Fruit fly (Drosophila melanogaster) whole organism, prepupa: Measurements from ENCODE around the gene CG15027.

Source experiments
- Blimp-1 ChIP-seq: fragments of 200-800 bp; sonication (Bioruptor generic); optimal IDR thresholded peaks from 3 replicates; lab custom pipeline; 2017; ENCODE audit warnings: missing biosample characterization, missing genetic modification characterization, mild to moderate bottlenecking, moderate library complexity, missing genetic modification reagents
- CG10631 ChIP-seq: fragments of 200-800 bp; sonication (Bioruptor generic); optimal IDR thresholded peaks from 2 replicates; lab custom pipeline; 2016; ENCODE audit warnings: missing biosample characterization, missing genetic modification characterization
- CG11294 ChIP-seq: fragments of 200-800 bp; sonication (Bioruptor generic); IDR thresholded peaks from 2 replicates; pipeline ENCODE4 v1.3.6; 2022; ENCODE audit warnings: missing biosample characterization, missing genetic modification characterization
- CG11762 ChIP-seq: fragments of 200-800 bp; sonication (Bioruptor generic); optimal IDR thresholded peaks from 3 replicates; lab custom pipeline; 2016; ENCODE audit warnings: missing biosample characterization, missing genetic modification characterization; ENCODE audit not compliant: insufficient read depth
- CG15336 ChIP-seq: fragments of 200-800 bp; sonication (Bioruptor generic); IDR thresholded peaks from 2 replicates; pipeline ENCODE4 v1.3.6; 2022; ENCODE audit warnings: missing biosample characterization, missing genetic modification characterization
- CG1621 ChIP-seq: fragments of 200-800 bp; sonication (Bioruptor generic); optimal IDR thresholded peaks from 3 replicates; lab custom pipeline; 2018; ENCODE audit warnings: missing biosample characterization, mild to moderate bottlenecking, missing genetic modification characterization
- CG31627 ChIP-seq: fragments of 200-800 bp; sonication (Bioruptor generic); optimal IDR thresholded peaks from 3 replicates; lab custom pipeline; 2016; ENCODE audit warnings: missing biosample characterization, missing genetic modification characterization
- CG34406 ChIP-seq: fragments of 200-800 bp; sonication (Bioruptor generic); optimal IDR thresholded peaks from 3 replicates; lab custom pipeline; 2016; ENCODE audit warnings: missing biosample characterization, missing genetic modification characterization
- CG3919 ChIP-seq: fragments of 200-800 bp; sonication (Bioruptor generic); optimal IDR thresholded peaks from 3 replicates; lab custom pipeline; 2016; ENCODE audit warnings: missing biosample characterization, missing genetic modification characterization
- CG4318 ChIP-seq: fragments of 200-800 bp; sonication (Bioruptor generic); optimal IDR thresholded peaks from 3 replicates; lab custom pipeline; 2017; ENCODE audit warnings: missing biosample characterization, mild to moderate bottlenecking, missing genetic modification characterization
- CG6163 ChIP-seq: fragments of 200-800 bp; sonication (Bioruptor generic); IDR thresholded peaks from 3 replicates; pipeline ENCODE4 v1.3.6; 2022; ENCODE audit warnings: missing biosample characterization, missing genetic modification characterization
- CG6276 ChIP-seq: fragments of 200-800 bp; sonication (Bioruptor generic); optimal IDR thresholded peaks from 2 replicates; lab custom pipeline; 2017; ENCODE audit warnings: missing biosample characterization, mild to moderate bottlenecking, missing genetic modification characterization
- CG6792 ChIP-seq: fragments of 200-800 bp; sonication (Bioruptor generic); optimal IDR thresholded peaks from 3 replicates; lab custom pipeline; 2016; ENCODE audit warnings: missing biosample characterization, missing genetic modification characterization
- CG6808 ChIP-seq: fragments of 200-800 bp; sonication (Bioruptor generic); optimal IDR thresholded peaks from 3 replicates; lab custom pipeline; 2017; ENCODE audit warnings: missing biosample characterization, missing genetic modification characterization, mild to moderate bottlenecking, moderate library complexity, missing genetic modification reagents
- CG6854 ChIP-seq: fragments of 200-800 bp; sonication (Bioruptor generic); optimal IDR thresholded peaks from 2 replicates; lab custom pipeline; 2017; ENCODE audit warnings: missing biosample characterization, mild to moderate bottlenecking, missing genetic modification characterization
- CG7368 ChIP-seq: fragments of 200-800 bp; sonication (Bioruptor generic); optimal IDR thresholded peaks from 3 replicates; lab custom pipeline; 2016; ENCODE audit warnings: missing biosample characterization, missing genetic modification characterization
- CG8119 ChIP-seq: fragments of 200-800 bp; sonication (Bioruptor generic); IDR thresholded peaks from 3 replicates; pipeline ENCODE4 v1.3.6; 2022; ENCODE audit warnings: missing biosample characterization, missing genetic modification characterization
- CG8319 ChIP-seq: fragments of 200-800 bp; sonication (Bioruptor generic); optimal IDR thresholded peaks from 3 replicates; lab custom pipeline; 2016; ENCODE audit warnings: missing biosample characterization, missing genetic modification characterization
- CG8632 ChIP-seq: fragments of 200-800 bp; sonication (Bioruptor generic); optimal IDR thresholded peaks from 3 replicates; lab custom pipeline; 2016; ENCODE audit warnings: missing biosample characterization, missing genetic modification characterization
- CG9139 ChIP-seq: fragments of 200-800 bp; sonication (Bioruptor generic); optimal IDR thresholded peaks from 3 replicates; lab custom pipeline; 2017; ENCODE audit warnings: missing biosample characterization, mild to moderate bottlenecking, missing genetic modification characterization
- Eip75B ChIP-seq: fragments of 200-800 bp; sonication (Bioruptor generic); optimal IDR thresholded peaks from 3 replicates; lab custom pipeline; 2016; ENCODE audit warnings: missing biosample characterization, missing genetic modification characterization
- Eip78C ChIP-seq: fragments of 200-800 bp; sonication (Bioruptor generic); peaks from one replicate; lab custom pipeline; 2016; ENCODE audit warnings: missing biosample characterization, missing genetic modification characterization
- Eip93F ChIP-seq: fragments of 200-800 bp; sonication (Bioruptor generic); optimal IDR thresholded peaks from 2 replicates; lab custom pipeline; 2016; ENCODE audit warnings: missing biosample characterization, mild to moderate bottlenecking, missing genetic modification characterization
- Ets96B ChIP-seq: fragments of 200-800 bp; optimal IDR thresholded peaks from 2 replicates; lab custom pipeline; 2019; ENCODE audit warnings: missing biosample characterization, mild to moderate bottlenecking, missing genetic modification characterization, moderate library complexity
- Gug ChIP-seq: fragments of 200-800 bp; sonication (Bioruptor generic); IDR thresholded peaks from 2 replicates; pipeline ENCODE4 v1.3.6; 2022; ENCODE audit warnings: missing biosample characterization, missing genetic modification characterization
- Hr38 ChIP-seq: sonication (Bioruptor generic); optimal IDR thresholded peaks from 2 replicates; lab custom pipeline; 2016; ENCODE audit warnings: missing biosample characterization, missing genetic modification characterization
- Hr39 ChIP-seq: fragments of 200-800 bp; sonication (Bioruptor generic); optimal IDR thresholded peaks from 2 replicates; lab custom pipeline; 2016; ENCODE audit warnings: missing biosample characterization, missing genetic modification characterization
- Hr4 ChIP-seq: fragments of 200-800 bp; sonication (Bioruptor generic); optimal IDR thresholded peaks from 3 replicates; lab custom pipeline; 2016; ENCODE audit warnings: missing biosample characterization, missing genetic modification characterization
- Lpt ChIP-seq: fragments of 200-800 bp; sonication (Bioruptor generic); optimal IDR thresholded peaks from 3 replicates; lab custom pipeline; 2016; ENCODE audit warnings: missing biosample characterization, missing genetic modification characterization
- Met ChIP-seq: fragments of 200-800 bp; sonication (Bioruptor generic); optimal IDR thresholded peaks from 3 replicates; lab custom pipeline; 2016; ENCODE audit warnings: missing biosample characterization, missing genetic modification characterization
- OdsH ChIP-seq: fragments of 200-800 bp; sonication (Bioruptor generic); optimal IDR thresholded peaks from 3 replicates; lab custom pipeline; 2016; ENCODE audit warnings: missing biosample characterization, missing genetic modification characterization
- Sox102F ChIP-seq: fragments of 200-800 bp; sonication (Bioruptor generic); optimal IDR thresholded peaks from 2 replicates; lab custom pipeline; 2016; ENCODE audit warnings: missing biosample characterization, mild to moderate bottlenecking, missing genetic modification characterization
- achi ChIP-seq: fragments of 200-800 bp; sonication (Bioruptor generic); optimal IDR thresholded peaks from 3 replicates; lab custom pipeline; 2016; ENCODE audit warnings: missing biosample characterization, missing genetic modification characterization
- acj6 ChIP-seq: fragments of 200-800 bp; sonication (Bioruptor generic); optimal IDR thresholded peaks from 3 replicates; lab custom pipeline; 2016; ENCODE audit warnings: missing biosample characterization, missing genetic modification characterization
- cyc ChIP-seq: fragments of 200-800 bp; sonication (Bioruptor generic); optimal IDR thresholded peaks from 3 replicates; lab custom pipeline; 2016; ENCODE audit warnings: missing biosample characterization, missing genetic modification characterization
- dac ChIP-seq: fragments of 200-800 bp; sonication (Bioruptor generic); optimal IDR thresholded peaks from 2 replicates; lab custom pipeline; 2017; ENCODE audit warnings: missing biosample characterization, mild to moderate bottlenecking, missing genetic modification characterization
- dsx ChIP-seq: fragments of 200-800 bp; optimal IDR thresholded peaks from 3 replicates; lab custom pipeline; 2019; ENCODE audit warnings: missing biosample characterization, mild to moderate bottlenecking, missing genetic modification characterization, moderate library complexity; ENCODE audit not compliant: poor library complexity, severe bottlenecking
- eg ChIP-seq: fragments of 200-800 bp; sonication (Bioruptor generic); IDR thresholded peaks from 3 replicates; pipeline ENCODE4 v1.3.6; 2022; ENCODE audit warnings: missing biosample characterization, missing genetic modification characterization
- esn ChIP-seq: fragments of 200-800 bp; sonication (Bioruptor generic); optimal IDR thresholded peaks from 2 replicates; lab custom pipeline; 2016; ENCODE audit warnings: missing biosample characterization, mild to moderate bottlenecking, missing genetic modification characterization, moderate library complexity
- fd85E ChIP-seq: fragments of 200-800 bp; sonication (Bioruptor generic); optimal IDR thresholded peaks from 3 replicates; lab custom pipeline; 2016; ENCODE audit warnings: missing biosample characterization, missing genetic modification characterization
- fkh ChIP-seq: fragments of 200-800 bp; sonication (Bioruptor generic); optimal IDR thresholded peaks from 3 replicates; lab custom pipeline; 2017; ENCODE audit warnings: missing biosample characterization, mild to moderate bottlenecking, missing genetic modification characterization, moderate library complexity
- net ChIP-seq: fragments of 200-800 bp; sonication (Bioruptor generic); optimal IDR thresholded peaks from 3 replicates; lab custom pipeline; 2016; ENCODE audit warnings: missing biosample characterization, missing genetic modification characterization
- pdm3 ChIP-seq: fragments of 200-800 bp; sonication (Bioruptor generic); optimal IDR thresholded peaks from 3 replicates; lab custom pipeline; 2016; ENCODE audit warnings: missing biosample characterization, missing genetic modification characterization
- salr ChIP-seq, 2 experiments: fragments of 200-800 bp; sonication (Bioruptor generic); optimal IDR thresholded peaks; 3 replicates each; lab custom pipeline; 2016 to 2018; ENCODE audit warnings: missing biosample characterization in 2 of 2, missing genetic modification characterization in 2 of 2, mild to moderate bottlenecking in 1 of 2
- spab ChIP-seq: fragments of 200-800 bp; sonication (Bioruptor generic); optimal IDR thresholded peaks from 2 replicates; lab custom pipeline; 2017; ENCODE audit warnings: missing biosample characterization, mild to moderate bottlenecking, missing genetic modification characterization, missing genetic modification reagents
- ss ChIP-seq, 2 experiments: fragments of 200-800 bp; sonication (Bioruptor generic); optimal IDR thresholded peaks; 2 replicates in 1 of 2; 3 replicates in 1 of 2; lab custom pipeline; 2017 to 2018; ENCODE audit warnings: mild to moderate bottlenecking in 2 of 2, missing biosample characterization in 2 of 2, missing genetic modification characterization in 2 of 2, moderate library complexity in 1 of 2
- svp ChIP-seq: fragments of 200-800 bp; sonication (Bioruptor generic); peaks from one replicate; lab custom pipeline; 2016; ENCODE audit warnings: missing biosample characterization, missing genetic modification characterization
- vri ChIP-seq: fragments of 200-800 bp; sonication (Bioruptor generic); optimal IDR thresholded peaks from 3 replicates; lab custom pipeline; 2016; ENCODE audit warnings: missing biosample characterization, mild to moderate bottlenecking, missing genetic modification characterization

The CG15027 gene

DNA sequence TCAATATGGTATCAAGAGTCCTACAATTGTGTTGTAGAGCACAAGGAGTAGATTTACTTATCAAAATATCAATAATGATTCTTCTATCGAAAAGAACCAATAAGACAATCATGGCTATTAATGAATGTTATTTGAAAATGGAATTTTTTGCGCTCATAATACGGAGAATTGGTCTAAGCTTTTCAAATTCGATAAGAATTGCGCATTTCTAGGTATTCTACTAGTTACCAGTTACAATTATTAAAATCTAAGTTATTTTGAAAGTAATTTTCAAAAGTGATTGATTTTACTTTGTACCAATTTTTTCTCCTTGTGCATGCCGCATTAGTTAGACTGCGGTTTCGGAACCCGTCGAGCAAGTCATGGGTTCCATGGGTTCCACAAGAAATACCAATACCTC is 15.5 kb downstream of the CG15027 start (continued):
- TF ChIP-seq CG6808 (GFP tag; lab: Kevin White, UChicago): no peak
- no peak for TF ChIP-seq CG6854
- no peak for TF ChIP-seq Eip75B (GFP tag; lab: Kevin White, UChicago)
- no peak for TF ChIP-seq CG11762 (GFP tag; lab: Kevin White, UChicago)
- no peak for TF ChIP-seq CG9139 (GFP tag; lab: Kevin White, UChicago)
- TF ChIP-seq Hr39: peak; percentile 24
- no peak for TF ChIP-seq Blimp-1 (GFP tag; lab: Kevin White, UChicago)
- no peak for TF ChIP-seq Eip93F (GFP tag; lab: Kevin White, UChicago)
- TF ChIP-seq CG8119 (GFP tag; lab: Robert Waterston, UW): no peak
- TF ChIP-seq CG31627 (GFP tag; lab: Kevin White, UChicago): peak; percentile 31
- peak; percentile 18 for TF ChIP-seq CG10631 (GFP tag; lab: Kevin White, UChicago)
- no peak for TF ChIP-seq vri (GFP tag; lab: Kevin White, UChicago)
- no peak for TF ChIP-seq CG34406 (GFP tag; lab: Kevin White, UChicago)
- no peak for TF ChIP-seq net (GFP tag; lab: Kevin White, UChicago)
- TF ChIP-seq fd85E (GFP tag; lab: Kevin White, UChicago): no peak
- no peak for TF ChIP-seq ss (GFP tag; optimal IDR thresholded peaks at IDR 0.05; lab: Kevin White, UChicago)
- TF ChIP-seq CG15336: peak; percentile 9; the same call in 1 of the 2 replicates
- no peak for TF ChIP-seq Sox102F
- TF ChIP-seq pdm3 (GFP tag; lab: Kevin White, UChicago): no peak
- no peak for TF ChIP-seq dac (GFP tag; lab: Kevin White, UChicago)

DNA sequence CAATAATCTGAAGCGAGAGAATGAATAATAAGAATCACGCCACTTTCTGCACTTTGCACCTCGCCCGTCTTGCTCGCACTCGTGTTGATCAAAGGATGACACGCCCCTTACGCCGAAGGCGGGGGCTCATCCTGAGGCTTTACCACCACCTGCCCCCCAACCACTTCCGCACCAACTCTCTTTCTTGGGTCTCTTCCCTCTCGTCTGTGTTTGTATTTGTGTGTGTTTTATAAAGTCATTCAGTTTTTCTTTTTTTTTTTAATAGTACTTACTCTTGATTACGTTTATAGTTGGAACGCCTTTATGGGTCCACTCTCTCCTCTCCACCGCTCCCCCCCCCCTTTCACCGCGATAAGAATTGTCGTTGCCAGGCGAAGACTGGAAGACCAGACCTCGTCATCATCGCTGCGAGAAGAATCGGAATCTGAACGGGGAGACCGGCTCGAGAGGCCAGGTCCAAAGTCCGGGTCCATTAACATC is 16.2 kb downstream of the CG15027 start:
- peak; percentile 83 for TF ChIP-seq achi
- peak; percentile 89 to 98 for TF ChIP-seq salr (GFP tag; optimal IDR thresholded peaks at IDR 0.05; lab: Kevin White, UChicago)
- TF ChIP-seq Eip93F (GFP tag; lab: Kevin White, UChicago): peak; percentile 35
- TF ChIP-seq ss (GFP tag; optimal IDR thresholded peaks at IDR 0.05; lab: Kevin White, UChicago): peak; percentile 100
- peak; percentile 81 for TF ChIP-seq dsx
- peak; percentile 92 for TF ChIP-seq Lpt (GFP tag; lab: Kevin White, UChicago)
- TF ChIP-seq CG6276 (GFP tag; lab: Kevin White, UChicago): peak; percentile 93
- peak; percentile 77 for TF ChIP-seq dac (GFP tag; lab: Kevin White, UChicago)
- peak; percentile 93 for TF ChIP-seq CG3919 (GFP tag; lab: Kevin White, UChicago)
- TF ChIP-seq CG7368: peak; percentile 92
- peak; percentile 59 for TF ChIP-seq cyc (GFP tag; lab: Kevin White, UChicago)
- peak; percentile 96 for TF ChIP-seq net (GFP tag; lab: Kevin White, UChicago)
- TF ChIP-seq Hr38 (GFP tag; lab: Kevin White, UChicago): no peak
- TF ChIP-seq CG11294 (GFP tag; lab: Robert Waterston, UW): no peak
- TF ChIP-seq spab (GFP tag; lab: Kevin White, UChicago): peak; percentile 99
- TF ChIP-seq CG34406 (GFP tag; lab: Kevin White, UChicago): peak; percentile 76
- peak; percentile 62 for TF ChIP-seq CG4318 (GFP tag; lab: Kevin White, UChicago)
- TF ChIP-seq CG8119 (GFP tag; lab: Robert Waterston, UW): peak; percentile 91
- peak; percentile 84 for TF ChIP-seq eg (GFP tag; lab: Robert Waterston, UW)
- peak; percentile 91 for TF ChIP-seq CG6163 (GFP tag; lab: Robert Waterston, UW)
- peak; percentile 98 for TF ChIP-seq CG1621
- TF ChIP-seq CG6808 (GFP tag; lab: Kevin White, UChicago): peak; percentile 99
- TF ChIP-seq CG8632 (GFP tag; lab: Kevin White, UChicago): peak; percentile 86
- TF ChIP-seq Sox102F: peak; percentile 77
- TF ChIP-seq esn: peak; percentile 57
- peak; percentile 89 for TF ChIP-seq svp (GFP tag; lab: Kevin White, UChicago)
- peak; percentile 75 for TF ChIP-seq acj6 (GFP tag; lab: Kevin White, UChicago)
- TF ChIP-seq CG8319: peak; percentile 88
- peak; percentile 91 for TF ChIP-seq Eip78C (GFP tag; lab: Kevin White, UChicago)
- peak; percentile 74 for TF ChIP-seq CG6792 (GFP tag; lab: Kevin White, UChicago)
- peak; percentile 34 for TF ChIP-seq Hr39
- peak; percentile 94 for TF ChIP-seq CG11762 (GFP tag; lab: Kevin White, UChicago)
- TF ChIP-seq CG15336: peak; percentile 87
- TF ChIP-seq Hr4: peak; percentile 63
- TF ChIP-seq OdsH (GFP tag; lab: Kevin White, UChicago): peak; percentile 83
- TF ChIP-seq Ets96B (tag; lab: Kevin White, UChicago): peak; percentile 94
- peak; percentile 37 for TF ChIP-seq CG10631 (GFP tag; lab: Kevin White, UChicago)
- peak; percentile 74 for TF ChIP-seq Gug (GFP tag; lab: Robert Waterston, UW)
- TF ChIP-seq fkh (GFP tag; lab: Kevin White, UChicago): no peak
- peak; percentile 72 for TF ChIP-seq Met (GFP tag; lab: Kevin White, UChicago)
